Worm (Caenorhabditis elegans): ENCODE measurements around the gene ZK185.3.

DNA sequence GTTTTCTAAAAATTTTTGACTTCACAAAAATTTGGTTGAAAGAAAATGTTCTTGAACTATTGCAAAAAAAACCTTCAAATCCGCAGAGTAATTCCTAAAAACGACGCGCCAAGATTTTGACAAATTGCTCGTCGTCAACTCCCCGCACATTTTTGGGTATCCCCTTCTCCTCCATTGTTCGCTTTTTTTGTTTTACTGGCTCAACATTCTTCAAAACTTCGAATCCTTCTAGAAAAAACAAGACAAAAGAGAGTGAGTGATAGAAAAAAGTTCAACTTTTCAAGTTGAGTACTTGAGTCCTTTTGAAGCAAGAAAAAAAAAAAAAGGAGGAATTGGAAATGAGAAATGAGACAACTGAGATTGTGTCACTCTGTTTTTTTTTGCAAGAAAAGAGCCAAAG is 46.6 kb upstream of the ZK185.3 start:
- TF ChIP-seq aly-2 (tag; optimal IDR thresholded peaks at IDR 0.05): no peak
- no peak for TF ChIP-seq zip-11 (GFP tag; IDR thresholded peaks at IDR 0.05)
- no peak for TF ChIP-seq fkh-10 (GFP tag; optimal IDR thresholded peaks at IDR 0.05)
- no peak for TF ChIP-seq egl-27 (tag; optimal IDR thresholded peaks at IDR 0.05)
- no peak for TF ChIP-seq fos-1 (tag; optimal IDR thresholded peaks at IDR 0.05)
- TF ChIP-seq unc-39 (tag; optimal IDR thresholded peaks at IDR 0.05): no peak
- no peak for TF ChIP-seq unc-130 (GFP tag; optimal IDR thresholded peaks at IDR 0.05)
- no peak for TF ChIP-seq mep-1 (tag; optimal IDR thresholded peaks at IDR 0.05)

Measured in whole organism, L4 larva.